Worm (Caenorhabditis elegans) whole organism, L3 larva: ENCODE data around the gene F14D7.12.
"Not testable (repeated sequence)": the region's sequence is repeated elsewhere in the genome, so short reads cannot be mapped to it uniquely, and the experiment has no call there.

Experiments
- aly-2 ChIP-seq: fragments of 150-350 bp; optimal IDR thresholded peaks from 2 replicates; lab custom pipeline; 2014; ENCODE audit warnings: missing biosample characterization, missing genetic modification characterization
- ceh-28 ChIP-seq: fragments of 150-350 bp; optimal IDR thresholded peaks from 2 replicates; lab custom pipeline; 2014; ENCODE audit warnings: missing biosample characterization, missing genetic modification reagents, missing genetic modification characterization
- ceh-9 ChIP-seq: sonication (generic microtip); optimal IDR thresholded peaks from 2 replicates; lab custom pipeline; 2018; ENCODE audit warnings: missing biosample characterization, missing genetic modification characterization
- elt-1 ChIP-seq: fragments of 150-350 bp; optimal IDR thresholded peaks from 2 replicates; lab custom pipeline; 2014; ENCODE audit warnings: missing biosample characterization, missing genetic modification characterization
- fos-1 ChIP-seq: fragments of 150-350 bp; optimal IDR thresholded peaks from 2 replicates; lab custom pipeline; 2014; ENCODE audit warnings: missing biosample characterization, missing genetic modification characterization
- nhr-23 ChIP-seq: fragments of 150-350 bp; optimal IDR thresholded peaks from 2 replicates; lab custom pipeline; 2014; ENCODE audit warnings: missing biosample characterization, missing genetic modification reagents, missing genetic modification characterization
- pha-4 ChIP-seq: fragments of 150-350 bp; optimal IDR thresholded peaks from 2 replicates; lab custom pipeline; 2014; ENCODE audit warnings: missing biosample characterization, missing genetic modification reagents, missing genetic modification characterization
- skn-1 ChIP-seq: fragments of 150-350 bp; optimal IDR thresholded peaks from 2 replicates; lab custom pipeline; 2014; ENCODE audit warnings: missing biosample characterization, missing genetic modification characterization
- snpc-4 ChIP-seq: fragments of 150-350 bp; optimal IDR thresholded peaks from 2 replicates; lab custom pipeline; 2014; ENCODE audit warnings: missing biosample characterization, missing genetic modification characterization
- tbx-2 ChIP-seq: sonication (generic microtip); optimal IDR thresholded peaks from 2 replicates; lab custom pipeline; 2016; ENCODE audit warnings: mild to moderate bottlenecking, missing genetic modification characterization, missing compliant biosample characterization

DNA sequence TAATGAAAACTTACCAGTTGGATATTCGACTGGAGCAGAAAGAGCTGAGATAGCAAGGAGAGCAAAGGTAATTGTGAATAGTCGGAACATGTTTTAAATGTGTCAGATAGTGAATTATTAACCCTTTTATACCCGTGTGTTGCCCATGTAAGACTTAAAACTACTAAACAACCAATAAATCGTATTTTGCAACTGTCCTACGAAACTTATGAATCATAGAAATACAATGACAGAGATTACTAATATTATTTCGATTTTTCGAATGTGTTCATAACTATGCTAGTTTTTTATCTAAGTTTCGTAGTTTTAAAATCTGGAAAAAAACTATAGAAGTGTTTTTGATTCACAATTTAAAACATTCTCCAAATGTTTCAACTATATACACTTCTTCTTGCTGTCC is 7.0 kb downstream of the F14D7.12 start, which contains the start of gene spig-4:
- not testable (repeated sequence) for TF ChIP-seq pha-4; elt-1 (tag; lab: Kevin White, UChicago); ceh-28; skn-1 (tag; lab: Kevin White, UChicago); aly-2 (tag; lab: Kevin White, UChicago); nhr-23 (tag; lab: Kevin White, UChicago); tbx-2 (tag; lab: Kevin White, UChicago); fos-1 (tag; lab: Kevin White, UChicago); ceh-9 (tag; lab: Kevin White, UChicago); snpc-4
